Worm (Caenorhabditis elegans): ENCODE results near the gene T13F3.6.

T13F3.6 gene

DNA sequence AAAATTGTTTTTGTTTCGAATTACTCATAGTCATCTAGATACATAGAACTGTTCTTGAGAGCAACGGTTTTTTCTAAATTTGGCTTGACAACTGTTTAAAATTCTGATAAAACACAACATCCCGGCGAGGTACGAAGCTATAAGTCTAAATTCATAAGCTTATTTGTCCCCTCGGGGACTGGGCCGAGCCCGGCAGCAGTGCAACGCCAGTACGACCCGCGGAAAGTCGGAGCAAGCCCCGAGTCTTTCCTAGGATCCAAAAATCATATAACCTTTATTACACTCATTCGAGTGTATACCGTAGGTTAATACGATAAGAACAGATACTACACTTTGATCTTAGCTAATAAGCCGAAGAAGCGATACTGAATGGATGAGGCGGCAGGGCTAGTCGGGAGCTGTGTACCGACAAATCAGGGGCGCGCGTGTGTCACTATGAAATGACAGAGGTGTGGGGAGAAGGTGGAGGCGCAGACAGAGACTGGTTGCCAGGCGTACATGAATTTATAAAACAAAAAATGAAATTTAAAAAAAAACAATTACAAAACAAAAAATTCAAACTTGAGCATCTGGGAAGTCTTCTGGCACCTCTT lies 45.4 kb downstream of the T13F3.6 start:
- TF ChIP-seq snpc-4 (tag; optimal IDR thresholded peaks at IDR 0.05) (peak; percentile 69), lin-15B (tag; optimal IDR thresholded peaks at IDR 0.05) (no peak)

DNA sequence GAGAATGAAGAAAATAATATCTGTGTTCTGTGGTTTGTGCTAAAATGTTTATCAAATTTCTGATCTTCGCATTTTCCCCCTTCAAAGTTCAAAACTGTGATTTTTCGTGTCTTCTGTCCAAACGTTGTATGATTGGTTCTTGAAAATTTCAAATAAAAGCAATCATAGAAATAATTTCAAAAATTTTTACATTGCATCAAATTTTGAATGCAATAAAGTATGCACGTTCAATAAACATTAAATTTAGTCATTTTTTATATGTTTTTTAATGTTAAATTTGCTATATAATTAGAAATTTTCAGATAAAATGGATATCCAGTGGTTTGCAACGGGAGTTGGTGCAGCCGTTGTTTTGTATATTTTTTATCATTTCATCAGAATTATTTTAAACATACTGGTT lies 47.0 kb downstream of the T13F3.6 start, which contains the start of gene stdh-2:
stdh-2 (plus strand) TSS at position 301 of the 400 bp plus-strand sequence.
- TF ChIP-seq aha-1 (tag; optimal IDR thresholded peaks at IDR 0.05) (no peak), C34B4.2 (tag; optimal IDR thresholded peaks at IDR 0.05) (no peak), ces-1 (GFP tag; optimal IDR thresholded peaks at IDR 0.05) (no peak), hpl-2 (GFP tag; optimal IDR thresholded peaks at IDR 0.05) (no peak), mef-2 (tag; optimal IDR thresholded peaks at IDR 0.05) (no peak), fos-1 (tag; optimal IDR thresholded peaks at IDR 0.05) (no peak), nhr-47 (tag; optimal IDR thresholded peaks at IDR 0.05) (no peak), swsn-7 (tag; optimal IDR thresholded peaks at IDR 0.05) (no peak), efl-3 (GFP tag; optimal IDR thresholded peaks at IDR 0.05) (no peak), mep-1 (tag; optimal IDR thresholded peaks at IDR 0.05) (no peak), jun-1 (tag; optimal IDR thresholded peaks at IDR 0.05) (no peak), Y116A8C.19 (tag; optimal IDR thresholded peaks at IDR 0.05; ENCODE audit: borderline replicate concordance) (no peak), ceh-88 (GFP tag; IDR thresholded peaks at IDR 0.05) (no peak), ceh-63 (GFP tag; optimal IDR thresholded peaks at IDR 0.05) (no peak)

Measured in whole organism, L1 larva.